Worm (Caenorhabditis elegans) whole organism, L4 larva: Measurements from ENCODE around the gene T05C12.8.

ENCODE experiments used
- R02D3.7 ChIP-seq: fragments of 150-350 bp; sonication (generic microtip); optimal IDR thresholded peaks from 3 replicates; lab custom pipeline; 2014; ENCODE audit warnings: missing biosample characterization, missing genetic modification characterization
- Y48G9A.11 ChIP-seq: fragments of 200-800 bp; sonication (Bioruptor generic); IDR thresholded peaks from 2 replicates; pipeline ENCODE4 v1.3.6; 2022; ENCODE audit warnings: missing genetic modification reagents, missing genetic modification characterization, missing compliant biosample characterization
- daf-19 ChIP-seq: fragments of 200-800 bp; sonication (Bioruptor generic); conservative IDR thresholded peaks from 2 replicates; pipeline ENCODE4 v1.3.6; 2022; ENCODE audit warnings: missing genetic modification characterization, missing compliant biosample characterization
- fos-1 ChIP-seq: fragments of 150-350 bp; optimal IDR thresholded peaks from 2 replicates; lab custom pipeline; 2014; ENCODE audit warnings: missing biosample characterization, missing genetic modification characterization
- lir-3 ChIP-seq: sonication (generic microtip); optimal IDR thresholded peaks from 2 replicates; lab custom pipeline; 2016; ENCODE audit warnings: mild to moderate bottlenecking, missing genetic modification characterization, missing compliant biosample characterization
- nhr-77 ChIP-seq: fragments of 150-350 bp; optimal IDR thresholded peaks from 2 replicates; lab custom pipeline; 2014; ENCODE audit warnings: missing biosample characterization, missing genetic modification characterization
- unc-130 ChIP-seq: sonication (generic microtip); optimal IDR thresholded peaks from 2 replicates; lab custom pipeline; 2016; ENCODE audit warnings: missing genetic modification reagents, missing genetic modification characterization, missing compliant biosample characterization
- ztf-11 ChIP-seq: fragments of 150-350 bp; optimal IDR thresholded peaks from 2 replicates; lab custom pipeline; 2014; ENCODE audit warnings: missing biosample characterization, missing genetic modification characterization

DNA sequence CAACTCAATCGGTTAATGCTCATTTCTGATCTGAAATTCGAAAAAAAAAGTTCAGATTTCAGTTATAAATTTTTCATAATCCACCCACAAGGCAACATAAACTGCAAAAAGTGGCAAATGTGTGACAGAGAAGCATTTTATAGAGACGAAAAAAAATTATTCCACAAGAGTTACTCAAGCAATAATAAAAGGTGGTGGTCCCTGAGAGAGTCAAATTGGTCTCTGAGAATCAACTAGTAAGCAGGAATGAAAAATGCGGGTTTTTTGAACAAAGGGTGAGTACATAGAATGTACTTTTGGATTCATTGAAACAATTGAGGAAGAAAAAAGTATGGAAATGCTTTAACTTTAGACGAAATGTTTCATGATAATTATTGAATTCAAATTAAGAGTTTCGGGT is 20.0 kb downstream of the T05C12.8 start, which contains the start of gene T05C12.11:
- TF ChIP-seq Y48G9A.11 (GFP tag; lab: Robert Waterston, UW) (no peak), unc-130 (GFP tag; lab: Kevin White, UChicago) (no peak), nhr-77 (tag; lab: Kevin White, UChicago) (no peak), daf-19 (GFP tag; lab: Robert Waterston, UW) (no peak), fos-1 (tag; lab: Kevin White, UChicago) (no peak), R02D3.7 (no peak), ztf-11 (tag; lab: Kevin White, UChicago) (no peak), lir-3 (tag; lab: Kevin White, UChicago) (no peak)
